Worm (Caenorhabditis elegans) whole organism, L2 larva: ENCODE data around the gene cec-1.
A peak's percentile ranks its signal among the peaks of the same experiment; 100 is the strongest.

Experiments used
- aly-2 ChIP-seq: fragments of 150-350 bp; optimal IDR thresholded peaks from 2 replicates; lab custom pipeline; 2014; ENCODE audit warnings: missing biosample characterization, missing genetic modification characterization
- ama-1 ChIP-seq: fragments of 150-350 bp; optimal IDR thresholded peaks from 2 replicates; lab custom pipeline; 2018; ENCODE audit warnings: inconsistent platforms
- blmp-1 ChIP-seq: sonication (generic microtip); optimal IDR thresholded peaks from 2 replicates; lab custom pipeline; 2017; ENCODE audit warnings: missing genetic modification characterization, mild to moderate bottlenecking, missing compliant biosample characterization, antibody characterized with exemption, moderate library complexity; ENCODE audit not compliant: insufficient read depth
- nhr-11 ChIP-seq: fragments of 150-350 bp; optimal IDR thresholded peaks from 2 replicates; lab custom pipeline; 2014; ENCODE audit warnings: missing biosample characterization, missing genetic modification characterization
- nhr-237 ChIP-seq: fragments of 150-350 bp; optimal IDR thresholded peaks from 2 replicates; lab custom pipeline; 2014; ENCODE audit warnings: missing biosample characterization, missing genetic modification characterization
- nhr-25 ChIP-seq: fragments of 150-350 bp; sonication (generic microtip); optimal IDR thresholded peaks from 3 replicates; lab custom pipeline; 2014; ENCODE audit warnings: missing biosample characterization, missing genetic modification characterization
- ztf-1 ChIP-seq: fragments of 200-800 bp; sonication (Bioruptor generic); conservative IDR thresholded peaks from 2 replicates; pipeline ENCODE4 v1.3.6; 2022; ENCODE audit warnings: missing genetic modification characterization, missing compliant biosample characterization
- ztf-11 ChIP-seq: sonication (generic microtip); optimal IDR thresholded peaks from 2 replicates; lab custom pipeline; 2017; ENCODE audit warnings: missing biosample characterization, missing genetic modification characterization
- ztf-4 ChIP-seq: fragments of 150-350 bp; optimal IDR thresholded peaks from 2 replicates; lab custom pipeline; 2014; ENCODE audit warnings: missing biosample characterization, missing genetic modification characterization

ce11 chrIII:8432143-8432542, 6.0 kb downstream of the cec-1 start, which contains the start of gene ZK1236.5:
- TF ChIP-seq ztf-1 (GFP tag; lab: Robert Waterston, UW) (no peak), nhr-11 (tag; lab: Kevin White, UChicago) (no peak), aly-2 (no peak), nhr-237 (tag; lab: Kevin White, UChicago) (no peak), nhr-25 (tag; lab: Kevin White, UChicago) (peak; percentile 9), ztf-4 (tag; lab: Kevin White, UChicago) (no peak), ztf-11 (tag; lab: Kevin White, UChicago) (no peak), ama-1 (lab: Kevin White, UChicago) (no peak), blmp-1 (tag; lab: Kevin White, UChicago) (no peak)
